Fruit fly (Drosophila melanogaster) whole organism, embryonic: ENCODE results near the gene CG14837.

Experiments
- C15 ChIP-seq: fragments of 200-800 bp; sonication (Bioruptor generic); IDR thresholded peaks from 3 replicates; pipeline ENCODE4 v1.3.6; 2022; ENCODE audit warnings: missing biosample characterization, missing genetic modification characterization
- CG10209 ChIP-seq: fragments of 200-800 bp; sonication (Bioruptor generic); optimal IDR thresholded peaks from 3 replicates; lab custom pipeline; 2017; ENCODE audit warnings: missing biosample characterization, mild to moderate bottlenecking, missing genetic modification characterization, missing genetic modification reagents
- CG10462 ChIP-seq: fragments of 200-800 bp; sonication (Bioruptor generic); optimal IDR thresholded peaks from 2 replicates; lab custom pipeline; 2016; ENCODE audit warnings: missing biosample characterization, missing genetic modification characterization
- CG12236 ChIP-seq: fragments of 200-800 bp; sonication (Bioruptor generic); optimal IDR thresholded peaks from 2 replicates; lab custom pipeline; 2016; ENCODE audit warnings: missing biosample characterization, missing genetic modification characterization
- CG13123 ChIP-seq: fragments of 200-800 bp; sonication (Bioruptor generic); optimal IDR thresholded peaks from 2 replicates; lab custom pipeline; 2016; ENCODE audit warnings: missing biosample characterization, missing genetic modification characterization
- CG13424 ChIP-seq: fragments of 200-800 bp; sonication (Bioruptor generic); optimal IDR thresholded peaks from 2 replicates; lab custom pipeline; 2019; ENCODE audit warnings: missing biosample characterization, mild to moderate bottlenecking, missing genetic modification characterization, moderate library complexity
- CG14441 ChIP-seq: fragments of 200-800 bp; sonication (Bioruptor generic); IDR thresholded peaks from 2 replicates; pipeline ENCODE4 v1.3.6; 2022; ENCODE audit warnings: missing biosample characterization, missing genetic modification characterization
- CG17359 ChIP-seq: fragments of 200-800 bp; sonication (Bioruptor generic); optimal IDR thresholded peaks from 3 replicates; lab custom pipeline; 2018; ENCODE audit warnings: missing biosample characterization, mild to moderate bottlenecking, missing genetic modification characterization, moderate library complexity
- CG17361 ChIP-seq: fragments of 200-800 bp; sonication (Bioruptor generic); IDR thresholded peaks from 3 replicates; pipeline ENCODE4 v1.3.6; 2022; ENCODE audit warnings: missing biosample characterization, missing genetic modification characterization
- CG17385 ChIP-seq: fragments of 200-800 bp; sonication (Bioruptor generic); optimal IDR thresholded peaks from 3 replicates; lab custom pipeline; 2018; ENCODE audit warnings: missing biosample characterization, mild to moderate bottlenecking, missing genetic modification characterization
- CG31224 ChIP-seq: fragments of 200-800 bp; sonication (Bioruptor generic); IDR thresholded peaks from 2 replicates; pipeline ENCODE4 v1.3.6; 2022; ENCODE audit warnings: missing biosample characterization, missing genetic modification characterization
- CG31441 ChIP-seq: fragments of 200-800 bp; sonication (Bioruptor generic); IDR thresholded peaks from 2 replicates; pipeline ENCODE4 v1.3.6; 2022; ENCODE audit warnings: missing biosample characterization, missing genetic modification characterization
- CG4854 ChIP-seq: fragments of 200-800 bp; sonication (Bioruptor generic); optimal IDR thresholded peaks from 2 replicates; lab custom pipeline; 2016; ENCODE audit warnings: missing biosample characterization, missing genetic modification characterization, inconsistent platforms
- CG6175 ChIP-seq: fragments of 200-800 bp; sonication (Bioruptor generic); IDR thresholded peaks from 3 replicates; pipeline ENCODE4 v1.3.6; 2022; ENCODE audit warnings: missing biosample characterization, missing genetic modification characterization
- CG6654 ChIP-seq: fragments of 200-800 bp; sonication (Bioruptor generic); optimal IDR thresholded peaks from 2 replicates; lab custom pipeline; 2017; ENCODE audit warnings: missing biosample characterization, mild to moderate bottlenecking, missing genetic modification characterization
- CG6689 ChIP-seq: fragments of 200-800 bp; sonication (Bioruptor generic); IDR thresholded peaks from 2 replicates; pipeline ENCODE4 v1.3.6; 2022; ENCODE audit warnings: missing biosample characterization, missing genetic modification characterization
- CG8924 ChIP-seq: fragments of 200-800 bp; optimal IDR thresholded peaks from 3 replicates; lab custom pipeline; 2019; ENCODE audit warnings: missing biosample characterization, mild to moderate bottlenecking, missing genetic modification characterization, moderate library complexity
- CoRest ChIP-seq: fragments of 200-800 bp; sonication (Bioruptor generic); optimal IDR thresholded peaks from 3 replicates; lab custom pipeline; 2018; ENCODE audit warnings: missing biosample characterization, mild to moderate bottlenecking, missing genetic modification characterization, moderate library complexity
- Dbx ChIP-seq: fragments of 200-800 bp; sonication (Bioruptor generic); IDR thresholded peaks from 3 replicates; pipeline ENCODE4 v1.3.6; 2022; ENCODE audit warnings: missing biosample characterization, missing genetic modification characterization
- Dp ChIP-seq: fragments of 200-800 bp; sonication (Bioruptor generic); optimal IDR thresholded peaks from 2 replicates; lab custom pipeline; 2018; ENCODE audit warnings: missing biosample characterization, mild to moderate bottlenecking, missing genetic modification characterization, moderate library complexity
- Eip74EF ChIP-seq, 2 experiments: fragments of 200-800 bp in 1 of 2; fragments of >200 bp in 1 of 2; sonication (Bioruptor generic) in 1 of 2; optimal IDR thresholded peaks; 2 replicates each; lab custom pipeline; 2017 to 2019; ENCODE audit warnings: missing biosample characterization in 2 of 2, missing genetic modification characterization in 2 of 2, mild to moderate bottlenecking in 1 of 2, moderate library complexity in 1 of 2
- Ets65A ChIP-seq: fragments of 200-800 bp; sonication (Bioruptor generic); peaks from one replicate; lab custom pipeline; 2016; ENCODE audit warnings: missing biosample characterization, missing genetic modification characterization
- GATAe ChIP-seq: fragments of 200-800 bp; sonication (Bioruptor generic); conservative IDR thresholded peaks from 2 replicates; pipeline ENCODE4 v1.3.6; 2022; ENCODE audit warnings: missing biosample characterization, missing genetic modification characterization
- HLHmδ ChIP-seq: fragments of 200-800 bp; sonication (Bioruptor generic); optimal IDR thresholded peaks from 2 replicates; lab custom pipeline; 2018; ENCODE audit warnings: missing biosample characterization, mild to moderate bottlenecking, missing genetic modification characterization, moderate library complexity
- HmgD ChIP-seq: fragments of 200-800 bp; sonication (Bioruptor generic); optimal IDR thresholded peaks from 3 replicates; lab custom pipeline; 2016; ENCODE audit warnings: missing biosample characterization, missing genetic modification characterization
- NC2β ChIP-seq: fragments of 200-800 bp; sonication (Bioruptor generic); optimal IDR thresholded peaks from 2 replicates; lab custom pipeline; 2016; ENCODE audit warnings: missing biosample characterization, missing genetic modification characterization
- NK7.1 ChIP-seq: fragments of 200-800 bp; sonication (Bioruptor generic); optimal IDR thresholded peaks from 3 replicates; lab custom pipeline; 2016; ENCODE audit warnings: missing biosample characterization, missing genetic modification characterization
- Spps ChIP-seq: fragments of 200-800 bp; sonication (Bioruptor generic); optimal IDR thresholded peaks from 2 replicates; lab custom pipeline; 2018; ENCODE audit warnings: missing biosample characterization, mild to moderate bottlenecking, missing genetic modification characterization
- ara ChIP-seq: fragments of 200-800 bp; sonication (Bioruptor generic); IDR thresholded peaks from 2 replicates; pipeline ENCODE4 v1.3.6; 2022; ENCODE audit warnings: missing biosample characterization, missing genetic modification characterization
- bigmax ChIP-seq: fragments of 200-800 bp; sonication (Bioruptor generic); optimal IDR thresholded peaks from 2 replicates; lab custom pipeline; 2018; ENCODE audit warnings: missing biosample characterization, mild to moderate bottlenecking, missing genetic modification characterization
- cato ChIP-seq: fragments of 200-800 bp; sonication (Bioruptor generic); optimal IDR thresholded peaks from 2 replicates; lab custom pipeline; 2016; ENCODE audit warnings: missing biosample characterization, missing genetic modification characterization, borderline replicate concordance
- da ChIP-seq: fragments of 200-800 bp; sonication (Bioruptor generic); optimal IDR thresholded peaks from 2 replicates; lab custom pipeline; 2016; ENCODE audit warnings: missing biosample characterization, missing genetic modification characterization
- eve ChIP-seq, 2 experiments: fragments of >200 bp; optimal IDR thresholded peaks; 2 replicates each; lab custom pipeline; 2017; ENCODE audit warnings: missing biosample characterization in 2 of 2, missing genetic modification characterization in 2 of 2
- exex ChIP-seq: fragments of 200-800 bp; sonication (Bioruptor generic); optimal IDR thresholded peaks from 4 replicates; lab custom pipeline; 2018; ENCODE audit warnings: missing biosample characterization, mild to moderate bottlenecking, missing genetic modification characterization, moderate library complexity
- fd3F ChIP-seq: fragments of 200-800 bp; sonication (Bioruptor generic); optimal IDR thresholded peaks from 2 replicates; lab custom pipeline; 2018; ENCODE audit warnings: missing biosample characterization, mild to moderate bottlenecking, missing genetic modification characterization, moderate library complexity
- gem ChIP-seq: fragments of 200-800 bp; sonication (Bioruptor generic); optimal IDR thresholded peaks from 2 replicates; lab custom pipeline; 2019; ENCODE audit warnings: missing biosample characterization, mild to moderate bottlenecking, missing genetic modification characterization, moderate library complexity
- gsb ChIP-seq: fragments of 200-800 bp; sonication (Bioruptor generic); IDR thresholded peaks from 2 replicates; pipeline ENCODE4 v1.3.6; 2022; ENCODE audit warnings: missing biosample characterization, missing genetic modification characterization
- her ChIP-seq: fragments of 200-800 bp; sonication (Bioruptor generic); optimal IDR thresholded peaks from 2 replicates; lab custom pipeline; 2016; ENCODE audit warnings: missing biosample characterization, missing genetic modification characterization
- hth ChIP-seq: fragments of >200 bp; optimal IDR thresholded peaks from 2 replicates; lab custom pipeline; 2017; ENCODE audit warnings: inconsistent platforms
- kay ChIP-seq: fragments of 200-800 bp; sonication (Bioruptor generic); optimal IDR thresholded peaks from 2 replicates; lab custom pipeline; 2016; ENCODE audit warnings: missing biosample characterization, missing genetic modification characterization
- lab ChIP-seq: fragments of 200-800 bp; sonication (Bioruptor generic); optimal IDR thresholded peaks from 3 replicates; lab custom pipeline; 2017; ENCODE audit warnings: missing biosample characterization, missing genetic modification characterization, mild to moderate bottlenecking, moderate library complexity, missing genetic modification reagents
- mam ChIP-seq: fragments of 200-800 bp; sonication (Bioruptor generic); optimal IDR thresholded peaks from 3 replicates; lab custom pipeline; 2016; ENCODE audit warnings: missing biosample characterization, missing genetic modification characterization
- nerfin-2 ChIP-seq: fragments of 200-800 bp; sonication (Bioruptor generic); IDR thresholded peaks from 2 replicates; pipeline ENCODE4 v1.3.6; 2022; ENCODE audit warnings: missing biosample characterization, missing genetic modification characterization; ENCODE audit not compliant: partially characterized antibody
- otp ChIP-seq: fragments of 200-800 bp; sonication (Bioruptor generic); IDR thresholded peaks from 3 replicates; pipeline ENCODE4, ENCODE4 v1.3.6; 2022; ENCODE audit warnings: missing biosample characterization, missing genetic modification characterization
- pros ChIP-seq: fragments of 200-800 bp; sonication (Bioruptor generic); optimal IDR thresholded peaks from 3 replicates; lab custom pipeline; 2019; ENCODE audit warnings: missing biosample characterization, mild to moderate bottlenecking, missing genetic modification characterization, moderate library complexity
- pzg ChIP-seq: fragments of 200-800 bp; sonication (Bioruptor generic); optimal IDR thresholded peaks from 3 replicates; lab custom pipeline; 2018; ENCODE audit warnings: missing biosample characterization, mild to moderate bottlenecking, missing genetic modification characterization, moderate library complexity
- ranshi ChIP-seq: fragments of 200-800 bp; sonication (Bioruptor generic); IDR thresholded peaks from 2 replicates; pipeline ENCODE4 v1.3.6; 2022; ENCODE audit warnings: missing biosample characterization, missing genetic modification characterization
- run ChIP-seq: fragments of 200-800 bp; sonication (Bioruptor generic); optimal IDR thresholded peaks from 3 replicates; lab custom pipeline; 2018; ENCODE audit warnings: missing biosample characterization, mild to moderate bottlenecking, missing genetic modification characterization
- sens ChIP-seq: fragments of 200-800 bp; sonication (Bioruptor generic); peaks from one replicate; lab custom pipeline; 2016; ENCODE audit warnings: missing biosample characterization, missing genetic modification characterization
- sob ChIP-seq: fragments of 200-800 bp; sonication (Bioruptor generic); IDR thresholded peaks from 2 replicates; pipeline ENCODE4 v1.3.6; 2022; ENCODE audit warnings: missing biosample characterization, missing genetic modification characterization
- wdn ChIP-seq: fragments of 200-800 bp; sonication (Bioruptor generic); IDR thresholded peaks from 2 replicates; pipeline ENCODE4 v1.3.6; 2022; ENCODE audit warnings: missing biosample characterization, missing genetic modification characterization

The CG14837 gene

dm6 chr3L:7592113-7592752, 32.4 kb upstream of the CG14837 start (continued):
- TF ChIP-seq CG12236 (GFP tag; lab: Kevin White, UChicago) = no peak
- peak; percentile 25 for TF ChIP-seq run (tag; lab: Kevin White, UChicago)
- peak in 1 of 2 experiments; percentile 37 for TF ChIP-seq Eip74EF (GFP tag; optimal IDR thresholded peaks at IDR 0.05; lab: Kevin White, UChicago)
- TF ChIP-seq Spps = peak; percentile 17
- TF ChIP-seq otp (GFP tag; lab: Robert Waterston, UW) = 0 out of 3 replicates have a peak, but pooled peaks have one; percentile 25
- no peak for TF ChIP-seq eve (GFP tag; optimal IDR thresholded peaks at IDR 0.05; lab: Kevin White, UChicago)
- no peak for TF ChIP-seq mam
- no peak for TF ChIP-seq da (GFP tag; lab: Kevin White, UChicago)
- no peak for TF ChIP-seq CG13123
- no peak for TF ChIP-seq kay (GFP tag; lab: Kevin White, UChicago)
- no peak for TF ChIP-seq CG4854 (GFP tag; lab: Kevin White, UChicago)
- TF ChIP-seq fd3F = no peak
- TF ChIP-seq NK7.1 = no peak
- TF ChIP-seq her (GFP tag; lab: Kevin White, UChicago) = no peak
- TF ChIP-seq CG10209 (GFP tag; lab: Kevin White, UChicago) = peak; percentile 11
- TF ChIP-seq pzg (GFP tag; lab: Kevin White, UChicago) = no peak
- no peak for TF ChIP-seq cato (GFP tag; lab: Kevin White, UChicago)
- TF ChIP-seq NC2β (GFP tag; lab: Kevin White, UChicago) = no peak
- no peak for TF ChIP-seq CG6175 (GFP tag; lab: Robert Waterston, UW)
- no peak for TF ChIP-seq gsb (GFP tag; lab: Robert Waterston, UW)
- peak; percentile 54 for TF ChIP-seq CoRest (tag; lab: Kevin White, UChicago)
- TF ChIP-seq bigmax = no peak
- no peak for TF ChIP-seq C15 (GFP tag; lab: Robert Waterston, UW)
- TF ChIP-seq pros (GFP tag; lab: Kevin White, UChicago) = no peak
- peak; percentile 9 for TF ChIP-seq CG17385
- TF ChIP-seq CG14441 (GFP tag; lab: Robert Waterston, UW) = 0 out of 2 replicates have a peak, but pooled peaks have one; percentile 5
- no peak for TF ChIP-seq nerfin-2 (GFP tag; lab: Robert Waterston, UW)
- peak; percentile 22 for TF ChIP-seq lab (GFP tag; lab: Kevin White, UChicago)
- no peak for TF ChIP-seq sob (GFP tag; lab: Robert Waterston, UW)
- TF ChIP-seq Dp (GFP tag; lab: Kevin White, UChicago) = no peak
- TF ChIP-seq CG17361 (GFP tag; lab: Robert Waterston, UW) = peak; percentile 37; the same call in 2 of the 3 replicates
- peak; percentile 36 for TF ChIP-seq CG6689 (GFP tag; lab: Robert Waterston, UW)
- TF ChIP-seq Ets65A = peak; percentile 17
- no peak for TF ChIP-seq hth (lab: Kevin White, UChicago)
- TF ChIP-seq CG17359 = peak; percentile 46
- no peak for TF ChIP-seq Dbx (GFP tag; lab: Robert Waterston, UW)
- TF ChIP-seq exex (tag; lab: Kevin White, UChicago) = no peak
- no peak for TF ChIP-seq CG10462 (GFP tag; lab: Kevin White, UChicago)
- TF ChIP-seq CG8924 (tag; lab: Kevin White, UChicago) = peak; percentile 50
- no peak for TF ChIP-seq GATAe
- TF ChIP-seq gem (tag; lab: Kevin White, UChicago) = peak; percentile 86
- no peak for TF ChIP-seq HLHmδ
- no peak for TF ChIP-seq CG6654 (GFP tag; lab: Kevin White, UChicago)
- TF ChIP-seq ranshi (GFP tag; lab: Robert Waterston, UW) = no peak
- no peak for TF ChIP-seq CG31224
- no peak for TF ChIP-seq HmgD (GFP tag; lab: Kevin White, UChicago)
- TF ChIP-seq wdn = no peak
- peak; percentile 67 for TF ChIP-seq CG31441 (GFP tag; lab: Robert Waterston, UW)
- peak; percentile 54 for TF ChIP-seq CG13424 (tag; lab: Kevin White, UChicago)
- TF ChIP-seq sens (GFP tag; lab: Kevin White, UChicago) = peak; percentile 59
- TF ChIP-seq ara (GFP tag; lab: Robert Waterston, UW) = no peak; the same call in 1 of the 2 replicates
